Fruit fly (Drosophila melanogaster) whole organism, wandering third instar larva: ENCODE measurements around the gene CG2854.

Experiments
- CrebA ChIP-seq: fragments of 200-800 bp; sonication (Bioruptor generic); optimal IDR thresholded peaks from 2 replicates; lab custom pipeline; 2016; ENCODE audit warnings: missing biosample characterization, mild to moderate bottlenecking, missing genetic modification characterization, borderline replicate concordance
- Dfd ChIP-seq: fragments of >200 bp; optimal IDR thresholded peaks from 2 replicates; lab custom pipeline; 2017; ENCODE audit warnings: missing biosample characterization, missing genetic modification characterization
- Dif ChIP-seq: fragments of 200-275, 200-300 bp; sonication (Bioruptor generic); optimal IDR thresholded peaks from 2 replicates; lab custom pipeline; 2018; ENCODE audit warnings: missing biosample characterization, missing genetic modification characterization; ENCODE audit not compliant: partially characterized antibody
- HLH106 ChIP-seq: fragments of 200-800 bp; optimal IDR thresholded peaks from 3 replicates; lab custom pipeline; 2019; ENCODE audit warnings: missing biosample characterization, mild to moderate bottlenecking, missing genetic modification characterization, moderate library complexity
- Mio ChIP-seq: sonication (Bioruptor generic); optimal IDR thresholded peaks from 2 replicates; lab custom pipeline; 2016; ENCODE audit warnings: missing biosample characterization, missing genetic modification characterization
- N ChIP-seq: fragments of >200 bp; optimal IDR thresholded peaks from 2 replicates; lab custom pipeline; 2018; ENCODE audit warnings: missing biosample characterization, missing external identifiers, missing genetic modification characterization
- OdsH ChIP-seq: fragments of 200-800 bp; sonication (Bioruptor generic); optimal IDR thresholded peaks from 2 replicates; lab custom pipeline; 2016; ENCODE audit warnings: missing biosample characterization, mild to moderate bottlenecking, missing genetic modification characterization
- Vsx2 ChIP-seq: fragments of 200-300, 225-300 bp; sonication (Bioruptor generic); optimal IDR thresholded peaks from 2 replicates; lab custom pipeline; 2018; ENCODE audit warnings: missing biosample characterization, missing genetic modification characterization; ENCODE audit not compliant: partially characterized antibody
- dsf ChIP-seq: sonication (Bioruptor generic); optimal IDR thresholded peaks from 2 replicates; lab custom pipeline; 2016; ENCODE audit warnings: missing biosample characterization, missing genetic modification characterization, borderline replicate concordance
- fru ChIP-seq: fragments of 200-800 bp; sonication (Bioruptor generic); optimal IDR thresholded peaks from 3 replicates; lab custom pipeline; 2016; ENCODE audit warnings: missing biosample characterization, mild to moderate bottlenecking, missing genetic modification characterization
- h ChIP-seq: fragments of 200-800 bp; sonication (Bioruptor generic); optimal IDR thresholded peaks from 3 replicates; lab custom pipeline; 2016; ENCODE audit warnings: missing biosample characterization, mild to moderate bottlenecking, missing genetic modification characterization
- lola ChIP-seq: fragments of >200 bp; optimal IDR thresholded peaks from 2 replicates; lab custom pipeline; 2017; ENCODE audit warnings: missing biosample characterization, missing genetic modification characterization
- psq ChIP-seq: fragments of 200-800 bp; sonication (Bioruptor generic); optimal IDR thresholded peaks from 3 replicates; lab custom pipeline; 2017; ENCODE audit warnings: missing biosample characterization, mild to moderate bottlenecking, missing genetic modification characterization, moderate library complexity
- usp ChIP-seq: fragments of >200 bp; optimal IDR thresholded peaks from 2 replicates; lab custom pipeline; 2017; ENCODE audit warnings: missing biosample characterization, missing genetic modification characterization

DNA sequence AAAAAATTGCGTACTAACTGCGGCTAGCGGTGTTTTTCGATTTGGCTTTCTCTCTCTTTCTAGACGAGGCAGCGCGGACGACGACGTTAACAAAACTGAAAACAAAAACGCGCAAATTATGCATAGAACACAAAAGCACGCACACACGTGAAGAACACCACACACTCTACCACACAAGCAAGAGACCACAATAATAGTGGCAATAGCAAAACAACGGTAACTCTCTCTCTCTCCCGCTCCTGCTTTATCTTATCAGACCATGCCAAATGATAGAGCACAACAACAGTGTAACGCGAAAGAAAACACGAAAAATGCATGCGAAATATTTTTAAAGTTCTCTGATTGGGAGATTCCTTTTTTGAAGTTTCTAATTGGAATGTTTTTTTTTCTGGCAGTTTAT is 27.2 kb downstream of the CG2854 start:
- TF ChIP-seq usp (GFP tag; lab: Kevin White, UChicago) (no peak), Dfd (GFP tag; lab: Kevin White, UChicago) (no peak), Mio (GFP tag; lab: Kevin White, UChicago) (no peak), h (no peak), fru (GFP tag; lab: Kevin White, UChicago) (no peak), lola (GFP tag; lab: Kevin White, UChicago) (no peak), dsf (GFP tag; lab: Kevin White, UChicago) (no peak), HLH106 (no peak), Dif (no peak), psq (GFP tag; lab: Kevin White, UChicago) (no peak), N (GFP tag; lab: Kevin White, UChicago) (no peak), CrebA (no peak), OdsH (GFP tag; lab: Kevin White, UChicago) (no peak), Vsx2 (GFP tag; lab: Kevin White, UChicago) (no peak)
